Worm (Caenorhabditis elegans) whole organism, L2 larva: ENCODE results near the gene meg-4.

Experiments used
- C34F6.9 ChIP-seq: fragments of 150-350 bp; optimal IDR thresholded peaks from 2 replicates; lab custom pipeline; 2014; ENCODE audit warnings: missing biosample characterization, missing genetic modification characterization
- F13H6.1 ChIP-seq: sonication (generic microtip); optimal IDR thresholded peaks from 2 replicates; lab custom pipeline; 2016; ENCODE audit warnings: missing genetic modification characterization, missing compliant biosample characterization
- R02D3.7 ChIP-seq: fragments of 150-350 bp; optimal IDR thresholded peaks from 2 replicates; lab custom pipeline; 2014; ENCODE audit warnings: missing biosample characterization, missing genetic modification characterization
- Y55F3AM.14 ChIP-seq: fragments of 200-800 bp; sonication (Bioruptor generic); optimal IDR thresholded peaks from 2 replicates; lab custom pipeline; 2018; ENCODE audit warnings: mild to moderate bottlenecking, missing genetic modification characterization, missing compliant biosample characterization
- ZK546.5 ChIP-seq: sonication (generic microtip); optimal IDR thresholded peaks from 2 replicates; lab custom pipeline; 2017; ENCODE audit warnings: missing biosample characterization, missing genetic modification characterization
- aly-2 ChIP-seq: fragments of 150-350 bp; optimal IDR thresholded peaks from 2 replicates; lab custom pipeline; 2014; ENCODE audit warnings: missing biosample characterization, missing genetic modification characterization
- ama-1 ChIP-seq: fragments of 150-350 bp; optimal IDR thresholded peaks from 2 replicates; lab custom pipeline; 2018; ENCODE audit warnings: inconsistent platforms
- ceh-16 ChIP-seq: fragments of 150-350 bp; optimal IDR thresholded peaks from 2 replicates; lab custom pipeline; 2014; ENCODE audit warnings: missing biosample characterization, missing genetic modification characterization
- ceh-82 ChIP-seq: fragments of 150-350 bp; optimal IDR thresholded peaks from 2 replicates; lab custom pipeline; 2014; ENCODE audit warnings: missing biosample characterization, missing genetic modification characterization
- crh-2 ChIP-seq: sonication (generic microtip); optimal IDR thresholded peaks from 2 replicates; lab custom pipeline; 2017; ENCODE audit warnings: missing biosample characterization, missing genetic modification characterization
- dmd-4 ChIP-seq: sonication (generic microtip); optimal IDR thresholded peaks from 2 replicates; lab custom pipeline; 2017; ENCODE audit warnings: missing biosample characterization, missing genetic modification characterization
- egl-27 ChIP-seq: sonication (generic microtip); optimal IDR thresholded peaks from 3 replicates; lab custom pipeline; 2017; ENCODE audit warnings: missing biosample characterization, missing genetic modification reagents, missing genetic modification characterization
- elt-3 ChIP-seq: sonication (generic microtip); optimal IDR thresholded peaks from 2 replicates; lab custom pipeline; 2017; ENCODE audit warnings: missing biosample characterization, missing genetic modification characterization
- fos-1 ChIP-seq: fragments of 150-350 bp; optimal IDR thresholded peaks from 2 replicates; lab custom pipeline; 2014; ENCODE audit warnings: missing biosample characterization, missing genetic modification characterization
- gmeb-1 ChIP-seq: fragments of 150-350 bp; optimal IDR thresholded peaks from 2 replicates; lab custom pipeline; 2014; ENCODE audit warnings: missing biosample characterization, missing genetic modification characterization
- lin-11 ChIP-seq: fragments of 150-350 bp; sonication (generic microtip); optimal IDR thresholded peaks from 2 replicates; lab custom pipeline; 2014; ENCODE audit warnings: missing biosample characterization, missing genetic modification characterization, inconsistent platforms, mixed read lengths
- lin-13 ChIP-seq: fragments of 150-350 bp; optimal IDR thresholded peaks from 2 replicates; lab custom pipeline; 2014; ENCODE audit warnings: missing biosample characterization, missing genetic modification reagents, missing genetic modification characterization
- lin-39 ChIP-seq: fragments of 150-350 bp; optimal IDR thresholded peaks from 2 replicates; lab custom pipeline; 2014; ENCODE audit warnings: missing biosample characterization, missing genetic modification reagents, missing genetic modification characterization
- mab-5 ChIP-seq: fragments of 150-350 bp; optimal IDR thresholded peaks from 2 replicates; lab custom pipeline; 2014; ENCODE audit warnings: missing biosample characterization, missing genetic modification characterization
- mbf-1 ChIP-seq: sonication (generic microtip); optimal IDR thresholded peaks from 2 replicates; lab custom pipeline; 2017; ENCODE audit warnings: missing biosample characterization, missing genetic modification characterization
- nhr-11 ChIP-seq: fragments of 150-350 bp; optimal IDR thresholded peaks from 2 replicates; lab custom pipeline; 2014; ENCODE audit warnings: missing biosample characterization, missing genetic modification characterization
- nhr-129 ChIP-seq: fragments of 150-350 bp; optimal IDR thresholded peaks from 2 replicates; lab custom pipeline; 2014; ENCODE audit warnings: missing biosample characterization, missing genetic modification characterization
- nhr-21 ChIP-seq: fragments of 150-350 bp; optimal IDR thresholded peaks from 2 replicates; lab custom pipeline; 2014; ENCODE audit warnings: missing biosample characterization, missing genetic modification characterization
- nhr-23 ChIP-seq: fragments of 150-350 bp; optimal IDR thresholded peaks from 2 replicates; lab custom pipeline; 2014; ENCODE audit warnings: missing biosample characterization, missing genetic modification reagents, missing genetic modification characterization
- nhr-25 ChIP-seq: fragments of 150-350 bp; sonication (generic microtip); optimal IDR thresholded peaks from 3 replicates; lab custom pipeline; 2014; ENCODE audit warnings: missing biosample characterization, missing genetic modification characterization
- nhr-6 ChIP-seq: fragments of 150-350 bp; optimal IDR thresholded peaks from 2 replicates; lab custom pipeline; 2014; ENCODE audit warnings: missing biosample characterization, missing genetic modification characterization
- nhr-77 ChIP-seq: fragments of 150-350 bp; optimal IDR thresholded peaks from 2 replicates; lab custom pipeline; 2014; ENCODE audit warnings: missing biosample characterization, missing genetic modification characterization
- skn-1 ChIP-seq: sonication (generic microtip); optimal IDR thresholded peaks from 2 replicates; lab custom pipeline; 2017; ENCODE audit warnings: missing biosample characterization, missing genetic modification characterization
- sma-9 ChIP-seq, 2 experiments: fragments of 150-350 bp in 1 of 2; sonication (generic microtip) in 1 of 2; optimal IDR thresholded peaks; 2 replicates each; lab custom pipeline; 2014 to 2016; ENCODE audit warnings: missing genetic modification characterization in 2 of 2, mild to moderate bottlenecking in 1 of 2, missing biosample characterization in 1 of 2, missing compliant biosample characterization in 1 of 2, missing genetic modification reagents in 1 of 2, moderate library complexity in 1 of 2
- snpc-4 ChIP-seq: fragments of 150-350 bp; optimal IDR thresholded peaks from 2 replicates; lab custom pipeline; 2014; ENCODE audit warnings: missing biosample characterization, missing genetic modification characterization
- unc-39 ChIP-seq: fragments of 150-350 bp; optimal IDR thresholded peaks from 2 replicates; lab custom pipeline; 2014; ENCODE audit warnings: missing biosample characterization, missing genetic modification characterization
- unc-55 ChIP-seq: fragments of 150-350 bp; sonication (generic microtip); optimal IDR thresholded peaks from 3 replicates; lab custom pipeline; 2014; ENCODE audit warnings: missing biosample characterization, missing genetic modification reagents, missing genetic modification characterization
- unc-62 ChIP-seq: fragments of 150-350 bp; optimal IDR thresholded peaks from 2 replicates; lab custom pipeline; 2014; ENCODE audit warnings: missing biosample characterization, missing genetic modification reagents, missing genetic modification characterization
- zag-1 ChIP-seq: fragments of 150-350 bp; optimal IDR thresholded peaks from 2 replicates; lab custom pipeline; 2014; ENCODE audit warnings: missing biosample characterization, missing genetic modification characterization
- ztf-1 ChIP-seq: fragments of 200-800 bp; sonication (Bioruptor generic); conservative IDR thresholded peaks from 2 replicates; pipeline ENCODE4 v1.3.6; 2022; ENCODE audit warnings: missing genetic modification characterization, missing compliant biosample characterization
- ztf-11 ChIP-seq: sonication (generic microtip); optimal IDR thresholded peaks from 2 replicates; lab custom pipeline; 2017; ENCODE audit warnings: missing biosample characterization, missing genetic modification characterization
- ztf-4 ChIP-seq: fragments of 150-350 bp; optimal IDR thresholded peaks from 2 replicates; lab custom pipeline; 2014; ENCODE audit warnings: missing biosample characterization, missing genetic modification characterization

Gene meg-4

DNA sequence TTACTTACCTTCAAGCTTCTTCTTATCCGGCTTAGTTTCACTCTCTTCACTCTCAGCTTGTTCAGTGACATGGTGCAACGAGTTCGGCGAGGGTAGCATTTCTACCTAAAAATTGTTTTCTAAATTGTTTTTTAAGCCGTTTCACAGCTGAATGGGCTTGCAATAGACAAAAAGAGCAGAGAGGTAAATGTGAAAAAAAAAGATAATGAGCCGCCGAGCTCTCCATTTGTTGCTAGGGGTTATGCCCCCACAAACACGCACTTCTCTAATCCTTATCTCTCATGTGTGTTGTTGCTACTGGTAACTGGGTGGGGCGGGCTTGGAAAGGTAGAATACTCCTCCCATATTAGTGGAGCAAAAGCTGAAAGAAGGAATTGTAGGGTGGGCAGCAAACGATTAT is 21.1 kb downstream of the meg-4 start, which contains the start of gene C36C9.5:
TSS of gene C36C9.5 (minus strand) at position 101 of the 400 bp plus-strand sequence.
- TF ChIP-seq ceh-82 (tag; lab: Kevin White, UChicago), result no peak

DNA sequence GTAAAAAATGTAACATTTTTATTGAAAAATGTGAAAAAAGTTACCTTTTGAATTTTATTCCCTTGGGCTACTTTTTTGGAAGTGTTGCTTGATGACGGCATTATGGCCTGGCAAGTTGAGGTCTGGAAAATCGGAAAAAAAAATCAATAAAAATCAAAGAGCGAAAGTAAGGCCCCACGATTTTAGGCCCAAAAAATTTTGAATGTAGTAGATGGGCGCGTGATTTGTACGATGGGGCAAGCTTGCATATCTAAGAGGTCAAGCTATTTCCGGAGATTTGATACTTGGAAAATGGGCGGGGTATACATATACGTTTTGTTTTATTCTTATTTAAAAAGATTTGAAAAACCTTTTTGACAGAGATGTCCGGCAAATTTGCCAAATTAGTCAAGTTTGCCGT is 23.8 kb downstream of the meg-4 start, which contains the start of gene F07G6.5:
TSS of gene F07G6.5 (minus strand) at position 101 of the 400 bp plus-strand sequence.
- no peak for TF ChIP-seq nhr-77 (tag; lab: Kevin White, UChicago)
- no peak for TF ChIP-seq egl-27 (tag; lab: Kevin White, UChicago)
- no peak for TF ChIP-seq fos-1
- TF ChIP-seq ztf-1 (GFP tag; lab: Robert Waterston, UW), result no peak
- no peak for TF ChIP-seq F13H6.1
- TF ChIP-seq nhr-129 (tag; lab: Kevin White, UChicago), result no peak
- no peak for TF ChIP-seq ztf-11
- TF ChIP-seq R02D3.7 (tag; lab: Kevin White, UChicago), result no peak
- TF ChIP-seq nhr-6, result no peak
- no peak for TF ChIP-seq unc-62
- TF ChIP-seq nhr-25 (tag; lab: Kevin White, UChicago), result no peak
- no peak for TF ChIP-seq snpc-4 (tag; lab: Kevin White, UChicago)
- no peak for TF ChIP-seq nhr-23
- TF ChIP-seq skn-1, result no peak
- no peak for TF ChIP-seq lin-11 (tag; lab: Kevin White, UChicago)
- no peak for TF ChIP-seq dmd-4 (tag; lab: Kevin White, UChicago)
- no peak for TF ChIP-seq nhr-21 (tag; lab: Kevin White, UChicago)

DNA sequence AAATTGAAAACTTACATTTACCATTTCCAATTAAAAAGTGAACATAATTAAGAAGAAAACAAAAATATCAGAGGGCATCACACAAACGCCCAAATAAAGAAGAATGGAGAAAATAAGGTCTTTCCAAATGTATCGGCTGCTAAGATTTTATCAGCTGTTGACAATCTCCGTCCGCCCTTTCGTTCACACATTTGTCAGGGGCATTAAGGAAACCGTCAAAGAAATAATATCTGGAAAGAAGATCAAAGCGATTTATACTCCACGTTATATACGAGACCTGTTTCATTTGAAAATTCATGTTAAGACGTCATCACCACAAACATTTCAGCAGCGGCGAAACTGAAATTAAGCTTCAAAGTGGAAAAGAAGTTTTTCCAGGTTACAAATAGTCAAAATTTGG is 29.8 kb downstream of the meg-4 start, which contains the start of gene fbxa-52:
TSS of gene fbxa-52 (minus strand) at position 101 of the 400 bp plus-strand sequence.
- TF ChIP-seq snpc-4 (tag; lab: Kevin White, UChicago) (no peak), lin-11 (tag; lab: Kevin White, UChicago) (no peak), crh-2 (tag; lab: Kevin White, UChicago) (no peak), zag-1 (tag; lab: Kevin White, UChicago) (no peak), egl-27 (tag; lab: Kevin White, UChicago) (no peak)

DNA sequence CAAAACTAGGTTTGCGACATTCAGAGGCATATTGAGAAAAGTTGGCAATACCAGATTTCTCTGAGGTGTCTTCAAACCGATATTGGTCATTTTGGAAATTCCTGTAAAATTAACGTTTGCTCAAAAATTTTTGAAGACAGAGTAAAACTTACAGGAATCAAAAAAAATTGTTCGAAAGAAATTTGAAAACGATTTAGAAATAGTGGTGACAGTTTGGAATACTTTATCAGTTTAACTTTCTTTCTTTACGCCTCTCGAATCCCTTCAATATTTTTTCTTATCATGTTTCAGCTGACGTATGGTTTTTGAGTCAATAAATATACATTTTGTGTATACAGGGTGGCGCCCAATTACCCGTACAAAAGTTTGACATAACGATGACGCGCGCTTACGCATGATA is 35.7 kb downstream of the meg-4 start, which contains the start of gene fbxa-53:
TSS of gene fbxa-53 (minus strand) at position 101 of the 400 bp plus-strand sequence.
- no peak for TF ChIP-seq lin-39 (tag; lab: Kevin White, UChicago)
- no peak for TF ChIP-seq ZK546.5 (tag; lab: Kevin White, UChicago)
- TF ChIP-seq nhr-23, result no peak
- no peak for TF ChIP-seq sma-9 (GFP tag; optimal IDR thresholded peaks at IDR 0.05; lab: Kevin White, UChicago)
- no peak for TF ChIP-seq sma-9 (tag; optimal IDR thresholded peaks at IDR 0.05; lab: Kevin White, UChicago)
- TF ChIP-seq nhr-11, result no peak
- TF ChIP-seq F13H6.1, result no peak
- TF ChIP-seq elt-3 (tag; lab: Kevin White, UChicago), result no peak
- TF ChIP-seq ceh-16 (tag; lab: Kevin White, UChicago), result no peak
- no peak for TF ChIP-seq Y55F3AM.14

DNA sequence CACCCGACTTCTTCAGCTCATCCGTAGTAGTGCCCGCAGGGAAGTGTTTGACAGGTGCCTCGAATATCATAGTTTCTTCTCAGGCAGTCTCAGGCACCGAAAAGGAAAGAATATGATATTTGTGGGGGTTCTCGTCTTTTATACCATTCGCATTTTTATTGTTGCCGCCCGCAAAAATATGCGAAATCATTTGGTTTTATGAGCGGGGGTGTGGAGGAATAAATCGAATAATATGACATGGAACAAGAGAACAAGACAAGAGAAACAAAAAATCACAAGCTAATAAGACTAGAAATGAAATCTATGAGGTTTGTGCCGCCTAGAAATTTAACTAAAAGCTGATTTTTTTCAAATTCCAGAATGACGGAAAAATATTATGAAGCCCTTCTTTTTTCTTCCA is 37.6 kb downstream of the meg-4 start, which contains the start of gene F07G6.8:
TSS of gene F07G6.8 (minus strand) at position 101 of the 400 bp plus-strand sequence.
- TF ChIP-seq ZK546.5 (tag; lab: Kevin White, UChicago) (no peak), ztf-4 (tag; lab: Kevin White, UChicago) (no peak), nhr-25 (tag; lab: Kevin White, UChicago) (no peak), C34F6.9 (no peak), gmeb-1 (tag; lab: Kevin White, UChicago) (no peak), nhr-23 (no peak), R02D3.7 (tag; lab: Kevin White, UChicago) (no peak), mab-5 (tag; lab: Kevin White, UChicago) (no peak), ama-1 (lab: Kevin White, UChicago) (no peak), aly-2 (tag; lab: Kevin White, UChicago) (no peak), mbf-1 (no peak), nhr-11 (no peak)

DNA sequence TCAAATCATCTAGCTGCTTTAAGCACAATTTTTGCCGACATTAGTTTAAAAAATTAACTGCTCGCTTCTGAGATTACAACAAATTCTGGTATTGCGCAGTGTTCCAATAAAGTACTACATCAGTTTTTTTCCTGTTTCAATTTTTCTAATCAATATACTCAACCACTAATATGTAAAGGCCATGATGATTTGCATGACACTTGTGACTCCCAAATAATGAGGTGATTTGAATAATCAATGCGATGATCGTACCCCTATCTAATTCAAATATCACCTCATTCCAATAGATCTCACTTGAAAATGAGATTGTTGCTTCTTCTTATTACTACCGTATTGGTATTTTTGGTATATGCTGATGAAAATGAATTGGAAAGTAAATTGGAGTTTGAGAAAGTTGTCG is 44.3 kb downstream of the meg-4 start, which contains the start of gene F07G6.2:
TSS of gene F07G6.2 (plus strand) at position 301 of the 400 bp plus-strand sequence.
- TF ChIP-seq lin-13 (GFP tag; lab: Kevin White, UChicago) (no peak), snpc-4 (tag; lab: Kevin White, UChicago) (no peak), unc-55 (GFP tag; lab: Kevin White, UChicago) (no peak), unc-39 (no peak), dmd-4 (tag; lab: Kevin White, UChicago) (no peak), R02D3.7 (tag; lab: Kevin White, UChicago) (no peak)
